Fruit fly (Drosophila melanogaster) whole organism, embryonic: ENCODE data around the gene CG43630.

Experiments
- ATbp ChIP-seq: fragments of 200-800 bp; sonication (Bioruptor generic); optimal IDR thresholded peaks from 2 replicates; lab custom pipeline; 2017; ENCODE audit warnings: missing biosample characterization, mild to moderate bottlenecking, missing genetic modification characterization, missing genetic modification reagents
- Adf1 ChIP-seq: fragments of 200-800 bp; sonication (Bioruptor generic); IDR thresholded peaks from 2 replicates; pipeline ENCODE4 v1.3.6; 2022; ENCODE audit warnings: missing biosample characterization, missing genetic modification characterization
- Aef1 ChIP-seq: fragments of 200-800 bp; sonication (Bioruptor generic); IDR thresholded peaks from 3 replicates; pipeline ENCODE4 v1.3.6; 2022; ENCODE audit warnings: missing biosample characterization, missing genetic modification characterization
- Awh ChIP-seq: fragments of 200-800 bp; sonication (Bioruptor generic); IDR thresholded peaks from 2 replicates; pipeline ENCODE4, ENCODE4 v1.3.6; 2022; ENCODE audit warnings: missing biosample characterization, missing genetic modification characterization
- CG1024 ChIP-seq: fragments of 200-800 bp; sonication (Bioruptor generic); IDR thresholded peaks from 2 replicates; pipeline ENCODE4 v1.3.6; 2022; ENCODE audit warnings: missing biosample characterization, missing genetic modification characterization
- CG11504 ChIP-seq: fragments of 200-800 bp; sonication (Bioruptor generic); optimal IDR thresholded peaks from 3 replicates; lab custom pipeline; 2019; ENCODE audit warnings: missing biosample characterization, mild to moderate bottlenecking, missing genetic modification characterization, moderate library complexity
- CG12391 ChIP-seq: fragments of 200-800 bp; sonication (Bioruptor generic); optimal IDR thresholded peaks from 3 replicates; lab custom pipeline; 2018; ENCODE audit warnings: missing biosample characterization, mild to moderate bottlenecking, missing genetic modification characterization, moderate library complexity
- CG12769 ChIP-seq: fragments of 200-800 bp; sonication (Bioruptor generic); optimal IDR thresholded peaks from 2 replicates; lab custom pipeline; 2019; ENCODE audit warnings: missing biosample characterization, mild to moderate bottlenecking, missing genetic modification characterization, moderate library complexity
- CG13424 ChIP-seq: fragments of 200-800 bp; sonication (Bioruptor generic); optimal IDR thresholded peaks from 2 replicates; lab custom pipeline; 2019; ENCODE audit warnings: missing biosample characterization, mild to moderate bottlenecking, missing genetic modification characterization, moderate library complexity
- CG1647 ChIP-seq: fragments of 200-800 bp; sonication (Bioruptor generic); optimal IDR thresholded peaks from 3 replicates; lab custom pipeline; 2016; ENCODE audit warnings: missing biosample characterization, missing genetic modification characterization
- CG17359 ChIP-seq: fragments of 200-800 bp; sonication (Bioruptor generic); optimal IDR thresholded peaks from 3 replicates; lab custom pipeline; 2018; ENCODE audit warnings: missing biosample characterization, mild to moderate bottlenecking, missing genetic modification characterization, moderate library complexity
- CG17912 ChIP-seq: fragments of 200-800 bp; sonication (Bioruptor generic); optimal IDR thresholded peaks from 2 replicates; lab custom pipeline; 2018; ENCODE audit warnings: missing biosample characterization, mild to moderate bottlenecking, missing genetic modification characterization
- CG34422 ChIP-seq: fragments of 200-800 bp; sonication (Bioruptor generic); IDR thresholded peaks from 3 replicates; pipeline ENCODE4 v1.3.6; 2022; ENCODE audit warnings: missing biosample characterization, missing genetic modification characterization
- CG3726 ChIP-seq: fragments of 200-800 bp; sonication (Bioruptor generic); IDR thresholded peaks from 3 replicates; pipeline ENCODE4, ENCODE4 v1.3.6; 2022; ENCODE audit warnings: missing biosample characterization, missing genetic modification characterization
- CG7556 ChIP-seq: fragments of 200-800 bp; sonication (Bioruptor generic); optimal IDR thresholded peaks from 2 replicates; lab custom pipeline; 2017; ENCODE audit warnings: missing biosample characterization, mild to moderate bottlenecking, missing genetic modification characterization
- CG9932 ChIP-seq: fragments of 200-800 bp; sonication (Bioruptor generic); IDR thresholded peaks from 2 replicates; pipeline ENCODE4 v1.3.6; 2022; ENCODE audit warnings: missing biosample characterization, missing genetic modification characterization
- CHES-1-like ChIP-seq: fragments of 200-800 bp; sonication (Bioruptor generic); optimal IDR thresholded peaks from 2 replicates; lab custom pipeline; 2016; ENCODE audit warnings: missing biosample characterization, missing genetic modification characterization
- D ChIP-seq, 2 experiments: fragments of 200-800 bp in 1 of 2; fragments of >200 bp in 1 of 2; sonication (Bioruptor generic) in 1 of 2; optimal IDR thresholded peaks; 2 replicates in 1 of 2; 3 replicates in 1 of 2; lab custom pipeline; 2017; ENCODE audit warnings: mild to moderate bottlenecking in 1 of 2, missing biosample characterization in 1 of 2, missing genetic modification characterization in 1 of 2, missing genetic modification reagents in 1 of 2
- Dll ChIP-seq: fragments of 200-800 bp; sonication (Bioruptor generic); IDR thresholded peaks from 4 replicates; pipeline ENCODE4 v1.3.6; 2022; ENCODE audit warnings: missing biosample characterization, missing genetic modification characterization; ENCODE audit not compliant: partially characterized antibody
- Ets65A ChIP-seq: fragments of 200-800 bp; sonication (Bioruptor generic); peaks from one replicate; lab custom pipeline; 2016; ENCODE audit warnings: missing biosample characterization, missing genetic modification characterization
- HmgZ ChIP-seq: fragments of 200-800 bp; sonication (Bioruptor generic); optimal IDR thresholded peaks from 2 replicates; lab custom pipeline; 2018; ENCODE audit warnings: missing biosample characterization, mild to moderate bottlenecking, missing genetic modification characterization
- MBD-R2 ChIP-seq: fragments of 200-800 bp; sonication (Bioruptor generic); IDR thresholded peaks from 2 replicates; pipeline ENCODE4 v1.3.6; 2022; ENCODE audit warnings: missing biosample characterization, missing genetic modification characterization
- MESR4 ChIP-seq: fragments of 200-800 bp; sonication (Bioruptor generic); optimal IDR thresholded peaks from 2 replicates; lab custom pipeline; 2018; ENCODE audit warnings: missing biosample characterization, mild to moderate bottlenecking, missing genetic modification characterization, moderate library complexity
- Med ChIP-seq: fragments of 200-800 bp; sonication (Bioruptor generic); peaks from one replicate; lab custom pipeline; 2016; ENCODE audit warnings: missing biosample characterization, missing genetic modification characterization, mild to moderate bottlenecking, inconsistent platforms, moderate library complexity
- Meics ChIP-seq: fragments of 200-800 bp; sonication (Bioruptor generic); optimal IDR thresholded peaks from 2 replicates; lab custom pipeline; 2017; ENCODE audit warnings: missing biosample characterization, mild to moderate bottlenecking, missing genetic modification characterization
- Mes4 ChIP-seq: fragments of 200-800 bp; sonication (Bioruptor generic); optimal IDR thresholded peaks from 2 replicates; lab custom pipeline; 2016; ENCODE audit warnings: missing biosample characterization, missing genetic modification characterization
- Mrtf ChIP-seq: fragments of 200-800 bp; sonication (Bioruptor generic); IDR thresholded peaks from 3 replicates; pipeline ENCODE4 v1.3.6; 2022; ENCODE audit warnings: missing biosample characterization, missing genetic modification characterization
- Ptx1 ChIP-seq: fragments of 200-800 bp; sonication (Bioruptor generic); IDR thresholded peaks from 2 replicates; pipeline ENCODE4 v1.3.6; 2022; ENCODE audit warnings: missing biosample characterization, missing genetic modification characterization
- al ChIP-seq: fragments of 200-800 bp; sonication (Bioruptor generic); IDR thresholded peaks from 2 replicates; pipeline ENCODE4 v1.3.6; 2022; ENCODE audit warnings: missing biosample characterization, missing genetic modification characterization
- cad ChIP-seq: fragments of >200 bp; optimal IDR thresholded peaks from 2 replicates; lab custom pipeline; 2017; ENCODE audit warnings: missing biosample characterization, missing genetic modification characterization
- ci ChIP-seq: fragments of 200-800 bp; sonication (Bioruptor generic); IDR thresholded peaks from 3 replicates; pipeline ENCODE4 v1.3.6; 2022; ENCODE audit warnings: missing biosample characterization, missing genetic modification characterization
- cwo ChIP-seq: fragments of 200-800 bp; sonication (Bioruptor generic); optimal IDR thresholded peaks from 3 replicates; lab custom pipeline; 2017; ENCODE audit warnings: missing biosample characterization, missing genetic modification characterization, mild to moderate bottlenecking, moderate library complexity, missing genetic modification reagents
- dmrt99B ChIP-seq: fragments of 200-800 bp; sonication (Bioruptor generic); optimal IDR thresholded peaks from 2 replicates; lab custom pipeline; 2018; ENCODE audit warnings: missing biosample characterization, mild to moderate bottlenecking, missing genetic modification characterization, moderate library complexity
- esg ChIP-seq: fragments of 200-800 bp; sonication (Bioruptor generic); conservative IDR thresholded peaks from 2 replicates; pipeline ENCODE4 v1.3.6; 2022; ENCODE audit warnings: missing biosample characterization, missing genetic modification characterization
- exex ChIP-seq: fragments of 200-800 bp; sonication (Bioruptor generic); optimal IDR thresholded peaks from 4 replicates; lab custom pipeline; 2018; ENCODE audit warnings: missing biosample characterization, mild to moderate bottlenecking, missing genetic modification characterization, moderate library complexity
- grn ChIP-seq: fragments of 200-800 bp; sonication (Bioruptor generic); optimal IDR thresholded peaks from 3 replicates; lab custom pipeline; 2017; ENCODE audit warnings: missing biosample characterization, missing genetic modification characterization
- hb ChIP-seq: fragments of 200-800 bp; sonication (Bioruptor generic); IDR thresholded peaks from 3 replicates; pipeline ENCODE4 v1.3.6; 2022; ENCODE audit warnings: missing biosample characterization, missing genetic modification characterization; ENCODE audit not compliant: partially characterized antibody
- jing ChIP-seq: fragments of 200-800 bp; sonication (Bioruptor generic); optimal IDR thresholded peaks from 2 replicates; lab custom pipeline; 2018; ENCODE audit warnings: missing biosample characterization, mild to moderate bottlenecking, missing genetic modification characterization
- phol ChIP-seq: fragments of 200-800 bp; sonication (Bioruptor generic); optimal IDR thresholded peaks from 3 replicates; lab custom pipeline; 2018; ENCODE audit warnings: missing biosample characterization, mild to moderate bottlenecking, missing genetic modification characterization, moderate library complexity
- row ChIP-seq: fragments of 200-800 bp; sonication (Bioruptor generic); IDR thresholded peaks from 3 replicates; pipeline ENCODE4 v1.3.6; 2022; ENCODE audit warnings: missing biosample characterization, missing genetic modification characterization
- run ChIP-seq: fragments of 200-800 bp; sonication (Bioruptor generic); optimal IDR thresholded peaks from 3 replicates; lab custom pipeline; 2018; ENCODE audit warnings: missing biosample characterization, mild to moderate bottlenecking, missing genetic modification characterization
- scrt ChIP-seq: fragments of 200-800 bp; sonication (Bioruptor generic); optimal IDR thresholded peaks from 2 replicates; lab custom pipeline; 2018; ENCODE audit warnings: missing biosample characterization, mild to moderate bottlenecking, missing genetic modification characterization, moderate library complexity
- seq ChIP-seq: fragments of 200-800 bp; sonication (Bioruptor generic); IDR thresholded peaks from 2 replicates; pipeline ENCODE4 v1.3.6; 2022; ENCODE audit warnings: missing biosample characterization, missing genetic modification characterization
- tll ChIP-seq, 2 experiments: fragments of 200-800 bp in 1 of 2; fragments of >200 bp in 1 of 2; sonication (Bioruptor generic) in 1 of 2; optimal IDR thresholded peaks; 2 replicates each; lab custom pipeline; 2017 to 2019; ENCODE audit warnings: missing biosample characterization in 2 of 2, missing genetic modification characterization in 2 of 2, mild to moderate bottlenecking in 1 of 2, moderate library complexity in 1 of 2
- vvl ChIP-seq: fragments of 200-800 bp; sonication (Bioruptor generic); IDR thresholded peaks from 2 replicates; pipeline ENCODE4 v1.3.6; 2022; ENCODE audit warnings: missing biosample characterization, missing genetic modification characterization
- zen ChIP-seq: fragments of 200-800 bp; sonication (Bioruptor generic); optimal IDR thresholded peaks from 3 replicates; lab custom pipeline; 2018; ENCODE audit warnings: missing biosample characterization, mild to moderate bottlenecking, missing genetic modification characterization, moderate library complexity

Gene CG43630

DNA sequence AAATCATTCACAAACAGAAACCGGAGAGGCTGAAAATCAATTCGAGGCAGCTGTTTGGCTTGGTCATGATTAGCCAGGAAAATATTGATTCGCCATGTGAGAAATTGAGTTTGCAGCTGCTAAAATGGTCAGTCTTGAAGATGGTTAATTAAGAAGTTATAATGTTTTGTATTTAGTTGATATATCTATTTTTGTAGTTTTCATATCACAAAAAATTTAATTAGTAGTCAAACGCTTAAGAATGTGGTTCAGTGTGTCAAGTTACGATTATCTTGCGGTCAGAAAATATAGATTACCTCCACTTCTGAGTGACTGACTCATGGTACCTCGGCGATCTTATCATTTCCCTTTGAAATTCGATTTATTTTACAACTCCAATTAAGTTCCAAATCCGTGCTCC, 29.1 kb downstream of the CG43630 start:
- no peak for TF ChIP-seq scrt (GFP tag; lab: Kevin White, UChicago)
- peak; percentile 66 for TF ChIP-seq grn

DNA sequence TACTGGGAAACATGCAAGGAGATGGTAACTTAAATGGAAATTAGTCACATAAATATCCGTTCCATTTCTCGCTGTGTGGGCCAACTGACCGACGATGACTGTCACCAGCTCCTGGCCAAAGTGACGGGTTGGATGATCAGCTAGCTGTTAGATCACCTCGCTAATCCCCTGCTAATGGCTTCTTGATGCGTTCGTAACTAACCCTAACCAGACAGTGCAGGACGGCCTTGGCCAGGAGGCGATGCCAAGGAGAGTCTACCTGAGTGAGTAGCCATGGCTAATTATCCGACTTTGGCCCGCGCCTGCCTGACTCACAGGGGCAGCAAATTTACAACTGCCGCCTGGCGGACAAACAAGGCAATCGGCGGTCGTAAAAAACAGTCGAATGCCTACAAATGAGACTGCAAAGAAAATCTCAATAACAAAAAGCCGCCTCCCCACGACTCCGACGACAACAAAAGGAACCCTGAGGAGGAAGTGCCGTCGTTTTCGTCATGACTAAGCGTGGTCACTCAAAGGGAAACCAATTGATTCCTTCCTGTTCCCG, 30.2 kb downstream of the CG43630 start:
- TF ChIP-seq Ets65A (GFP tag; lab: Kevin White, UChicago): peak; percentile 88
- TF ChIP-seq CG34422 (GFP tag; lab: Robert Waterston, UW): no peak
- TF ChIP-seq Med (GFP tag; lab: Kevin White, UChicago): peak; percentile 46
- peak in 1 of 2 experiments; percentile 95 for TF ChIP-seq tll (GFP tag; optimal IDR thresholded peaks at IDR 0.05; lab: Kevin White, UChicago)
- TF ChIP-seq Adf1: no peak
- TF ChIP-seq exex: no peak
- no peak for TF ChIP-seq CG17912 (GFP tag; lab: Kevin White, UChicago)
- peak; percentile 99 for TF ChIP-seq zen (tag; lab: Kevin White, UChicago)
- 0 out of 3 replicates have a peak, but pooled peaks have one; percentile 6 for TF ChIP-seq ci (GFP tag; lab: Robert Waterston, UW)
- peak; percentile 93 for TF ChIP-seq cad (GFP tag; lab: Kevin White, UChicago)
- TF ChIP-seq D (optimal IDR thresholded peaks at IDR 0.05; lab: Kevin White, UChicago): peak; percentile 80
- no peak for TF ChIP-seq D (GFP tag; optimal IDR thresholded peaks at IDR 0.05; lab: Kevin White, UChicago)
- no peak for TF ChIP-seq CG3726 (GFP tag; lab: Robert Waterston, UW)
- TF ChIP-seq, all 482 proteins: peak for 7

DNA sequence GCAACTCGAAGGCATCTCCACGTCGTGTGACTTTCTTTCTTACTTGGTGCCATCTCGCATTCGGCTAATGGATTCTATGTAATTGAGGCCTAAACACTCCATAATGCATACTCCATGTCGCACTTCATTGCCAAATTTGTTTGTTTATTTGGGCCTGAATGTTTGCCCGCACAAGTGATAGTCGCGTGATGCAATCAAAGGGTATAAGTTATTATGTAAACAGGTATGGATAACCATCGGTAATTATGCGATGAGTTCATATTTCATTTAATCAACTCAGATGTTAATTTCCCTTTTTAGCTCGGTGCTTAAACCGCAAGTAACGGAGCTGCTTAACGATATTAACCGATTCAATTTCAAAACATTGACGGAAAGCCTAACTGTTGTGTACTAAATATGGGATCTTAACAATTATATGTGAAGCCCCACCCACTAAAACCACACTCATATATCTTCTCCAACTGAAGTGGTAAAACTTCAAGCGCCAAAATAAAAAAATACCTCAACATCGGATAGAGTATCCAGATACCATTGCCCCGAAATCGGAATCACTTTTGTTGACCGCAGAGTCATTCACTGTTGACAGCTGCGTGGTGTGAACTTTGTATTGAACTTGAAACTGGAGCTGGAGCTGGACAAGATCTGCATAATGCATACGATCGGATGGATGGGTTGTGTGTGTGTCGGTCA, 31.3 kb downstream of the CG43630 start:
- TF ChIP-seq HmgZ (no peak), Mes4 (GFP tag; lab: Kevin White, UChicago) (peak; percentile 19), CG1647 (GFP tag; lab: Kevin White, UChicago) (no peak), CG11504 (tag; lab: Kevin White, UChicago) (peak; percentile 46), cwo (GFP tag; lab: Kevin White, UChicago) (peak; percentile 6), CG13424 (tag; lab: Kevin White, UChicago) (peak; percentile 15), Awh (GFP tag; lab: Robert Waterston, UW) (no peak), dmrt99B (peak; percentile 32), jing (peak; percentile 26), CG1024 (GFP tag; lab: Robert Waterston, UW) (no peak), al (GFP tag; lab: Robert Waterston, UW) (no peak), Mrtf (GFP tag; lab: Robert Waterston, UW) (no peak), Dll (GFP tag; lab: Robert Waterston, UW) (no peak), CG12391 (peak; percentile 5), CG12769 (tag; lab: Kevin White, UChicago) (no peak), MBD-R2 (GFP tag; lab: Robert Waterston, UW) (no peak), phol (tag; lab: Kevin White, UChicago) (peak; percentile 6), CG9932 (no peak), ATbp (GFP tag; lab: Kevin White, UChicago) (peak; percentile 43), Ptx1 (0 out of 2 replicates have a peak, but pooled peaks have one; percentile 29), vvl (GFP tag; lab: Robert Waterston, UW) (peak; percentile 82; the same call in 1 of the 2 replicates), Aef1 (GFP tag; lab: Robert Waterston, UW) (no peak), hb (no peak), CG17359 (peak; percentile 33), CG7556 (GFP tag; lab: Kevin White, UChicago) (no peak), row (GFP tag; lab: Robert Waterston, UW) (peak; percentile 43), esg (GFP tag; lab: Robert Waterston, UW) (0 out of 2 replicates have a peak, but pooled peaks have one; percentile 12), CHES-1-like (GFP tag; lab: Kevin White, UChicago) (no peak), MESR4 (GFP tag; lab: Kevin White, UChicago) (no peak), seq (GFP tag; lab: Robert Waterston, UW) (no peak), run (peak; percentile 65), Meics (GFP tag; lab: Kevin White, UChicago) (no peak)
